Worm (Caenorhabditis elegans) whole organism, L1 larva: ENCODE measurements around the gene T08G5.15.

Experiments
- egl-27 ChIP-seq, 2 experiments: fragments of 150-350 bp in 1 of 2; sonication (generic microtip); optimal IDR thresholded peaks; 3 replicates each; lab custom pipeline; 2017 to 2018; ENCODE audit warnings: missing biosample characterization in 2 of 2, missing genetic modification characterization in 2 of 2, missing genetic modification reagents in 2 of 2
- fkh-10 ChIP-seq: sonication (generic microtip); optimal IDR thresholded peaks from 2 replicates; lab custom pipeline; 2017; ENCODE audit warnings: missing biosample characterization, missing genetic modification reagents, missing genetic modification characterization
- jun-1 ChIP-seq: fragments of 150-350 bp; optimal IDR thresholded peaks from 2 replicates; lab custom pipeline; 2014; ENCODE audit warnings: missing biosample characterization, missing genetic modification reagents, missing genetic modification characterization

DNA sequence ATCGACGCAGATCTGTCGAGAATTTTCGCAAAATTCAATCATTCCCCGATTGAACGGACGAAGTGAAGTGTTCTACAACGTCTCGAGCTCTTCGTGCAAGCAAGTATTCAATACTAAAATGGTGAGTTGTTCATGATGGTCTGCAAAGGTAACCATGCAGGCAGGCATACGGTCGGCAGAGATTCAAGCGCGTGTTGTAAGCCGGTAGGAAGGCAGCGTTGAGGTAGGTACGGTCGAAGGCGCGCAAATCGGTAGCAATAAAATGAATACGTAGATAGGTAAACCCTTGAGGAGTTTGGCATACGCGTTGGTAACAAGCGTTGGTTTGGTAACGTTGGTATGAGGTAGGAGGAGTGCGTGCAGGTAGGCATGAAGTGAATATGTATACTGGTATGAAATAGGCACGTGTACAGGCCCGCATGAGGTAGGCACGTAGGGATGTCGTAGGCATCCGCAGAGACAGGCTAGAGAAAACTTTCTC lies 44.9 kb upstream of the T08G5.15 start, which contains the start of gene D1086.17:
- TF ChIP-seq egl-27 (tag; optimal IDR thresholded peaks at IDR 0.05; lab: Kevin White, UChicago) (no peak), fkh-10 (GFP tag; lab: Kevin White, UChicago) (no peak), jun-1 (no peak)
